Worm (Caenorhabditis elegans): ENCODE results near the gene R07E5.7.

The R07E5.7 gene

DNA sequence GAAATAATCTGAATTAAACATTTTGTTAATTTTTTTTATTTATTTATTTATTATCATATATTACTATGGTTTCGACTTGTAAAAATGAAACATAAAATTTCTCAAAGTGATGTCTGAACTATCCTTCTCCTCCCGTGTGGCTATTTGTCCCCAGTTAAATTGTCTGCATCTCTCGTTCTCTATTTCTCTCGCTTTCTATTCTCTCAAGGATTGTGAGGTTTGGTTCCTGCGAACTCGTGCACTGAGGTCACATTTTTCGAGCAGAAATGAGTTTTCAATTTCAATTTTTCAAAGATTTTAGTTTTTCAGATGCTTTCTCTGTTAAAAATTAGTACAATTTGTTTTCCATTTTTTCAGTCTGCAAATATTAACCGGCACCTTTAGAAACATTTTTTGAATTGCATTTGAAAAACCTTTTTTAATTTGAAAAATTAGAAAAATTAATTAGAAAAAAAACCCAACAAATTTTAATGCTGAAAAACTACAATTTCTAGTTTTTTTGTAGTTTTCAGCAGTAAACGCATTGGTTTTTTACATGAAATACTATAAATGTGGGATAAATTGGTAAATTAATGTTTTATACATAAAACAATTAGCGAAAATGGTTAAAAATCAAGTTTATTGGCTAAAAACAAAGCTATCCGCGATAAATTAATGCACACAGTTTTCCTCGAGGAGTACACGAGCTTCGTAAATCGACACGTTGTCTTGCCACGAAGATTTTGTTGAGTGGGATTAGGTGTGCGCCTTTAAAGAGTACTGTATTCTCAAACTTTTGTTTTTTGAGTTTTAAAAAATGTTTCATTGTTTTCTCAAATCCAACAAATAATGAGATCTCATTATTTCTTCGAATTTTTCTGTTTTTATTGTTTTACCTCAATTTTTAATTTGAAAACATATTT lies 6.6 kb downstream of the R07E5.7 start:
- TF ChIP-seq F37D6.2 (tag; optimal IDR thresholded peaks at IDR 0.05) (no peak), mep-1 (tag; optimal IDR thresholded peaks at IDR 0.05) (peak; percentile 23), spr-1 (tag; optimal IDR thresholded peaks at IDR 0.05) (no peak), lir-3 (tag; optimal IDR thresholded peaks at IDR 0.05) (no peak), snpc-1.2 (GFP tag; IDR thresholded peaks at IDR 0.05) (no peak), dmd-6 (GFP tag; IDR thresholded peaks at IDR 0.05) (peak; percentile 81), aha-1 (tag) (peak; percentile 90), dve-1 (tag; optimal IDR thresholded peaks at IDR 0.05; ENCODE audit: insufficient read depth) (peak; percentile 31), dmd-9 (GFP tag; IDR thresholded peaks at IDR 0.05) (no peak), lin-15B (tag; optimal IDR thresholded peaks at IDR 0.05) (no peak), dpl-1 (GFP tag; optimal IDR thresholded peaks at IDR 0.05) (no peak), ztf-7 (tag; optimal IDR thresholded peaks at IDR 0.05) (no peak), pqm-1 (tag; optimal IDR thresholded peaks at IDR 0.05) (no peak), hlh-30 (tag; optimal IDR thresholded peaks at IDR 0.05; ENCODE audit: insufficient read depth) (peak; percentile 94), lsy-2 (tag; optimal IDR thresholded peaks at IDR 0.05) (peak in 1 of 2 experiments; percentile 61), nhr-77 (tag; optimal IDR thresholded peaks at IDR 0.05) (peak; percentile 51), mdl-1 (tag; optimal IDR thresholded peaks at IDR 0.05) (peak; percentile 13 to 19), R02D3.7 (tag; optimal IDR thresholded peaks at IDR 0.05) (peak; percentile 46), tra-1 (GFP tag; IDR thresholded peaks at IDR 0.05) (0 out of 2 replicates have a peak, but pooled peaks have one; percentile 10), hlh-11 (tag; optimal IDR thresholded peaks at IDR 0.05) (peak; percentile 58), unc-62 (GFP tag; optimal IDR thresholded peaks at IDR 0.05 in 1 of 2) (no peak), unc-62 (tag; optimal IDR thresholded peaks at IDR 0.05) (no peak), hif-1 (tag; optimal IDR thresholded peaks at IDR 0.05) (no peak), lin-1 (GFP tag; IDR thresholded peaks at IDR 0.05) (no peak), egl-27 (tag; optimal IDR thresholded peaks at IDR 0.05) (no peak), aly-2 (tag; optimal IDR thresholded peaks at IDR 0.05) (no peak), snpc-4 (tag; optimal IDR thresholded peaks at IDR 0.05) (no peak), nhr-28 (tag; optimal IDR thresholded peaks at IDR 0.05) (peak; percentile 46), lin-29 (GFP tag; IDR thresholded peaks at IDR 0.05) (no peak), nhr-48 (tag; optimal IDR thresholded peaks at IDR 0.05) (peak; percentile 93), unc-130 (GFP tag; optimal IDR thresholded peaks at IDR 0.05) (peak; percentile 28), hmg-1.1 (GFP tag; IDR thresholded peaks at IDR 0.05) (0 out of 2 replicates have a peak, but pooled peaks have one; percentile 13), ZK546.5 (tag; optimal IDR thresholded peaks at IDR 0.05) (no peak), Y75B8A.6 (GFP tag; IDR thresholded peaks at IDR 0.05) (no peak), daf-16 (GFP tag; optimal IDR thresholded peaks at IDR 0.05) (no peak), daf-16 (tag; optimal IDR thresholded peaks at IDR 0.05) (peak; percentile 25), lin-38 (GFP tag; IDR thresholded peaks at IDR 0.05) (0 out of 2 replicates have a peak, but pooled peaks have one; percentile 9), madf-5 (GFP tag; IDR thresholded peaks at IDR 0.05) (no peak), rbr-2 (tag; optimal IDR thresholded peaks at IDR 0.05) (no peak)

DNA sequence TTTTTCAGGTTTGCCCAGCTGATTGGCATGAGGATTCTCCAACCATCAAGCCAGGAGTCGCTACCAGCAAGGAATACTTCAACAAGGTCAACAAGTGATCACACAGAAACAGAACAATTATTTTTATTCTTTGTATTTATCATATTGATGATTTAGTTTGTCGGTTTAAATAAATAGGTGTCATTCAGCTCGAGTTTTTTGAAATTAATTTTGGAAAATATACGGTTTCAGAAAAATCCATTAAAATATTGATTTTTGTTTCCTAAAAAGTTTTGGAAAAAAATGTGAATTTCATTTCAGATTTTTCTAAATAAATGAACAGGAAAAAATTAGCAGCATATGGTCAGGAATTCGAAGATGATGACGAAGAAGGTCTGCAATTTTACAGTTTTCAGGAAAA lies 10.7 kb downstream of the R07E5.7 start, which contains the start of gene gpch-1:
Gene gpch-1 (plus strand): TSS at position 301 of the 400 bp plus-strand sequence.
- TF ChIP-seq ceh-82 (tag; optimal IDR thresholded peaks at IDR 0.05) (no peak), nhr-6 (tag; optimal IDR thresholded peaks at IDR 0.05) (no peak), zip-11 (GFP tag; IDR thresholded peaks at IDR 0.05) (no peak), mxl-3 (GFP tag; optimal IDR thresholded peaks at IDR 0.05) (no peak), D1046.2 (GFP tag; IDR thresholded peaks at IDR 0.05) (no peak), set-16 (GFP tag; IDR thresholded peaks at IDR 0.05) (no peak), ceh-62 (tag; optimal IDR thresholded peaks at IDR 0.05) (no peak), nhr-41 (GFP tag; IDR thresholded peaks at IDR 0.05) (no peak), nhr-28 (tag; optimal IDR thresholded peaks at IDR 0.05) (no peak), cey-2 (tag; optimal IDR thresholded peaks at IDR 0.05; ENCODE audit: borderline replicate concordance, insufficient read depth) (no peak), madf-5 (GFP tag; IDR thresholded peaks at IDR 0.05) (no peak), snpc-1.2 (GFP tag; IDR thresholded peaks at IDR 0.05) (no peak)
